Fruit fly (Drosophila melanogaster) whole organism, prepupa: ENCODE measurements around the gene CG11629.

Experiments
- CG34406 ChIP-seq: fragments of 200-800 bp; sonication (Bioruptor generic); optimal IDR thresholded peaks from 3 replicates; lab custom pipeline; 2016; ENCODE audit warnings: missing biosample characterization, missing genetic modification characterization
- CG9139 ChIP-seq: fragments of 200-800 bp; sonication (Bioruptor generic); optimal IDR thresholded peaks from 3 replicates; lab custom pipeline; 2017; ENCODE audit warnings: missing biosample characterization, mild to moderate bottlenecking, missing genetic modification characterization
- Smox ChIP-seq: fragments of 200-800 bp; sonication (Bioruptor generic); optimal IDR thresholded peaks from 3 replicates; lab custom pipeline; 2016; ENCODE audit warnings: missing biosample characterization, missing genetic modification characterization
- cyc ChIP-seq: fragments of 200-800 bp; sonication (Bioruptor generic); optimal IDR thresholded peaks from 3 replicates; lab custom pipeline; 2016; ENCODE audit warnings: missing biosample characterization, missing genetic modification characterization
- spab ChIP-seq: fragments of 200-800 bp; sonication (Bioruptor generic); optimal IDR thresholded peaks from 2 replicates; lab custom pipeline; 2017; ENCODE audit warnings: missing biosample characterization, mild to moderate bottlenecking, missing genetic modification characterization, missing genetic modification reagents

- TF ChIP-seq cyc (GFP tag; lab: Kevin White, UChicago): no peak
- TF ChIP-seq CG9139 (GFP tag; lab: Kevin White, UChicago): no peak
- no peak for TF ChIP-seq spab (GFP tag; lab: Kevin White, UChicago)
- TF ChIP-seq CG34406 (GFP tag; lab: Kevin White, UChicago): no peak
- no peak for TF ChIP-seq Smox (GFP tag; lab: Kevin White, UChicago)
Measured at dm6 chr2L:21905989-21906388, 7.9 kb upstream of the CG11629 start, which contains the start of gene CG1428.
